Worm (Caenorhabditis elegans) whole organism, L4 larva: Measurements from ENCODE around the gene glr-7.

ENCODE experiments used
- R02D3.7 ChIP-seq: fragments of 150-350 bp; sonication (generic microtip); optimal IDR thresholded peaks from 3 replicates; lab custom pipeline; 2014; ENCODE audit warnings: missing biosample characterization, missing genetic modification characterization
- Y105C5A.15 ChIP-seq: fragments of 200-800 bp; sonication (Bioruptor generic); IDR thresholded peaks from 2 replicates; pipeline ENCODE4 v1.3.6; 2022; ENCODE audit warnings: missing genetic modification characterization, missing compliant biosample characterization
- ZK546.5 ChIP-seq, 2 experiments: sonication (generic microtip); optimal IDR thresholded peaks; 2 replicates each; lab custom pipeline; 2017; ENCODE audit warnings: missing biosample characterization in 2 of 2, missing genetic modification characterization in 2 of 2
- aha-1 ChIP-seq: fragments of 150-350 bp; peaks from one replicate; lab custom pipeline; 2014; ENCODE audit warnings: missing biosample characterization, missing genetic modification characterization
- ceh-28 ChIP-seq: fragments of 150-350 bp; optimal IDR thresholded peaks from 2 replicates; lab custom pipeline; 2014; ENCODE audit warnings: missing biosample characterization, missing genetic modification reagents, missing genetic modification characterization
- ceh-32 ChIP-seq: sonication (generic microtip); optimal IDR thresholded peaks from 2 replicates; lab custom pipeline; 2016; ENCODE audit warnings: mild to moderate bottlenecking, missing genetic modification characterization, missing compliant biosample characterization; ENCODE audit not compliant: poor library complexity
- ctbp-1 ChIP-seq: fragments of 200-800 bp; sonication (Bioruptor generic); IDR thresholded peaks from 2 replicates; pipeline ENCODE4 v1.3.6; 2022; ENCODE audit warnings: missing genetic modification reagents, missing genetic modification characterization, missing compliant biosample characterization
- daf-12 ChIP-seq: fragments of 150-350 bp; optimal IDR thresholded peaks from 2 replicates; lab custom pipeline; 2014; ENCODE audit warnings: missing biosample characterization, missing genetic modification reagents, missing genetic modification characterization
- daf-16 ChIP-seq, 3 experiments: sonication (generic microtip); optimal IDR thresholded peaks; 2 replicates each; lab custom pipeline; 2016 to 2017; ENCODE audit warnings: missing genetic modification characterization in 3 of 3, missing genetic modification reagents in 3 of 3, mild to moderate bottlenecking in 2 of 3, missing compliant biosample characterization in 2 of 3, missing biosample characterization in 1 of 3, moderate library complexity in 1 of 3
- daf-8 ChIP-seq: fragments of 200-800 bp; sonication (Bioruptor generic); IDR thresholded peaks from 2 replicates; pipeline ENCODE4 v1.3.6; 2022; ENCODE audit warnings: missing genetic modification characterization, missing compliant biosample characterization
- dmd-6 ChIP-seq: fragments of 200-800 bp; sonication (Bioruptor generic); IDR thresholded peaks from 2 replicates; pipeline ENCODE4 v1.3.6; 2022; ENCODE audit warnings: missing genetic modification reagents, missing genetic modification characterization, missing compliant biosample characterization
- dmd-8 ChIP-seq: fragments of 200-800 bp; sonication (Bioruptor generic); IDR thresholded peaks from 2 replicates; pipeline ENCODE4 v1.3.6; 2022; ENCODE audit warnings: missing genetic modification characterization, missing compliant biosample characterization
- dpl-1 ChIP-seq: fragments of 150-350 bp; optimal IDR thresholded peaks from 2 replicates; lab custom pipeline; 2014; ENCODE audit warnings: missing biosample characterization, missing genetic modification reagents, missing genetic modification characterization
- fkh-10 ChIP-seq: fragments of 150-350 bp; optimal IDR thresholded peaks from 2 replicates; lab custom pipeline; 2014; ENCODE audit warnings: missing biosample characterization, missing genetic modification reagents, missing genetic modification characterization
- hlh-11 ChIP-seq: fragments of 200-800 bp; sonication (Bioruptor generic); optimal IDR thresholded peaks from 2 replicates; lab custom pipeline; 2018; ENCODE audit warnings: mild to moderate bottlenecking, missing genetic modification characterization, missing compliant biosample characterization
- hlh-30 ChIP-seq: sonication (generic microtip); optimal IDR thresholded peaks from 2 replicates; lab custom pipeline; 2017; ENCODE audit warnings: antibody characterized with exemption, mild to moderate bottlenecking, missing genetic modification characterization, missing compliant biosample characterization; ENCODE audit not compliant: insufficient read depth
- hmg-1.1 ChIP-seq: fragments of 200-800 bp; sonication (Bioruptor generic); IDR thresholded peaks from 2 replicates; pipeline ENCODE4 v1.3.6; 2022; ENCODE audit warnings: missing genetic modification reagents, missing genetic modification characterization, missing compliant biosample characterization
- lin-1 ChIP-seq: fragments of 200-800 bp; sonication (Bioruptor generic); IDR thresholded peaks from 2 replicates; pipeline ENCODE4 v1.3.6; 2022; ENCODE audit warnings: missing genetic modification reagents, missing genetic modification characterization, missing compliant biosample characterization
- lin-29 ChIP-seq: fragments of 200-800 bp; sonication (Bioruptor generic); IDR thresholded peaks from 2 replicates; pipeline ENCODE4 v1.3.6; 2022; ENCODE audit warnings: missing genetic modification reagents, missing genetic modification characterization, missing compliant biosample characterization
- mdt-29 ChIP-seq: fragments of 200-800 bp; sonication (Bioruptor generic); IDR thresholded peaks from 2 replicates; pipeline ENCODE4 v1.3.6; 2022; ENCODE audit warnings: missing genetic modification reagents, missing genetic modification characterization, missing compliant biosample characterization
- mep-1 ChIP-seq: fragments of 150-350 bp; sonication (generic microtip); optimal IDR thresholded peaks from 3 replicates; lab custom pipeline; 2014; ENCODE audit warnings: missing biosample characterization, missing genetic modification characterization
- mxl-2 ChIP-seq: fragments of 200-800 bp; sonication (Bioruptor generic); conservative IDR thresholded peaks from 2 replicates; pipeline ENCODE4 v1.3.6; 2022; ENCODE audit warnings: missing genetic modification reagents, missing genetic modification characterization, missing compliant biosample characterization
- mxl-3 ChIP-seq: fragments of 200-800 bp; sonication (Bioruptor generic); optimal IDR thresholded peaks from 2 replicates; lab custom pipeline; 2018; ENCODE audit warnings: mild to moderate bottlenecking, missing genetic modification characterization, missing compliant biosample characterization
- nhr-10 ChIP-seq: fragments of 150-350 bp; optimal IDR thresholded peaks from 2 replicates; lab custom pipeline; 2014; ENCODE audit warnings: missing biosample characterization, missing genetic modification characterization
- nhr-25 ChIP-seq: sonication (generic microtip); optimal IDR thresholded peaks from 2 replicates; lab custom pipeline; 2017; ENCODE audit warnings: missing genetic modification characterization, mild to moderate bottlenecking, missing compliant biosample characterization, antibody characterized with exemption, moderate library complexity, borderline replicate concordance; ENCODE audit not compliant: insufficient read depth
- nhr-41 ChIP-seq: fragments of 200-800 bp; sonication (Bioruptor generic); IDR thresholded peaks from 2 replicates; pipeline ENCODE4 v1.3.6; 2022; ENCODE audit warnings: missing genetic modification reagents, missing genetic modification characterization, missing compliant biosample characterization
- nhr-48 ChIP-seq: sonication (generic microtip); optimal IDR thresholded peaks from 2 replicates; lab custom pipeline; 2016; ENCODE audit warnings: mild to moderate bottlenecking, missing genetic modification characterization, missing compliant biosample characterization
- sdz-12 ChIP-seq: fragments of 200-800 bp; sonication (Bioruptor generic); optimal IDR thresholded peaks from 2 replicates; lab custom pipeline; 2018; ENCODE audit warnings: mild to moderate bottlenecking, missing genetic modification characterization, missing compliant biosample characterization
- snpc-1.2 ChIP-seq: fragments of 200-800 bp; sonication (Bioruptor generic); IDR thresholded peaks from 2 replicates; pipeline ENCODE4 v1.3.6; 2022; ENCODE audit warnings: missing genetic modification reagents, missing genetic modification characterization, missing compliant biosample characterization
- tag-97 ChIP-seq: fragments of 200-800 bp; sonication (Bioruptor generic); IDR thresholded peaks from 2 replicates; pipeline ENCODE4 v1.3.6; 2022; ENCODE audit warnings: missing genetic modification characterization, missing compliant biosample characterization
- tra-1 ChIP-seq: fragments of 200-800 bp; sonication (Bioruptor generic); IDR thresholded peaks from 2 replicates; pipeline ENCODE4 v1.3.6; 2022; ENCODE audit warnings: missing genetic modification reagents, missing genetic modification characterization, missing compliant biosample characterization
- unc-130 ChIP-seq: sonication (generic microtip); optimal IDR thresholded peaks from 2 replicates; lab custom pipeline; 2016; ENCODE audit warnings: missing genetic modification reagents, missing genetic modification characterization, missing compliant biosample characterization
- unc-39 ChIP-seq: sonication (generic microtip); optimal IDR thresholded peaks from 2 replicates; lab custom pipeline; 2017; ENCODE audit warnings: missing biosample characterization, missing genetic modification characterization
- vab-7 ChIP-seq: fragments of 200-800 bp; sonication (Bioruptor generic); IDR thresholded peaks from 2 replicates; pipeline ENCODE4 v1.3.6; 2022; ENCODE audit warnings: missing genetic modification reagents, missing genetic modification characterization, missing compliant biosample characterization
- zag-1 ChIP-seq: fragments of 150-350 bp; optimal IDR thresholded peaks from 2 replicates; lab custom pipeline; 2014; ENCODE audit warnings: missing biosample characterization, missing genetic modification characterization
- zfp-3 ChIP-seq: fragments of 200-800 bp; sonication (Bioruptor generic); conservative IDR thresholded peaks from 2 replicates; pipeline ENCODE4 v1.3.6; 2022; ENCODE audit warnings: missing genetic modification reagents, missing genetic modification characterization, missing compliant biosample characterization

Gene glr-7

DNA sequence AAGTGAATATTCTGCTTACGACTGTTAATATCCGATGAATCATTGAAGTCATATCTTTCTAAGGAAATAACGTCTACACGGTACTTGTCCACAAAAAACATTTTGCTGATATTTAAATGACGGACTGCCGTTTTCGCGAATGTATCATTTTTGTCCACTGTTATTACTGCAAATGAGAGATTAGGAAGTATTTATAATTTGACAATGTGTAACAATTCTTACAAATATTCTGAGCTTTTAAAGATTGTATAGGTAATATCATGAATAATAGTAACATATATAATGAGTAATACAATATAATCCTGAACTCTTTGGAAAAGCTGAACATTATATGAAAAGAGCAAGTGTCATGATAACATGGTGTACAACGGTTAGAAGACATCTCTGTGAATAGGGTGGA, at the start of gene glr-7:
Gene glr-7, minus strand, starts transcription at position 101 of the 400 bp plus-strand sequence.
- no peak for TF ChIP-seq dmd-8
- TF ChIP-seq nhr-25 (tag; lab: Kevin White, UChicago): no peak
- no peak for TF ChIP-seq nhr-48 (tag; lab: Kevin White, UChicago)
- no peak for TF ChIP-seq unc-130
- no peak for TF ChIP-seq zag-1
- no peak for TF ChIP-seq Y105C5A.15 (GFP tag; lab: Robert Waterston, UW)
- TF ChIP-seq ZK546.5 (tag; optimal IDR thresholded peaks at IDR 0.05; lab: Kevin White, UChicago): no peak
- TF ChIP-seq hlh-30 (tag; lab: Kevin White, UChicago): no peak
- no peak for TF ChIP-seq nhr-10 (tag; lab: Kevin White, UChicago)
- TF ChIP-seq snpc-1.2 (GFP tag; lab: Robert Waterston, UW): no peak
- no peak for TF ChIP-seq ceh-32 (tag; lab: Kevin White, UChicago)
- no peak for TF ChIP-seq ceh-28 (tag; lab: Kevin White, UChicago)
- TF ChIP-seq tag-97 (GFP tag; lab: Robert Waterston, UW): no peak
- no peak for TF ChIP-seq daf-8 (GFP tag; lab: Robert Waterston, UW)
- TF ChIP-seq unc-39 (tag; lab: Kevin White, UChicago): no peak
- no peak for TF ChIP-seq daf-12 (tag; lab: Kevin White, UChicago)
- no peak for TF ChIP-seq mdt-29 (GFP tag; lab: Robert Waterston, UW)
- no peak for TF ChIP-seq lin-29

DNA sequence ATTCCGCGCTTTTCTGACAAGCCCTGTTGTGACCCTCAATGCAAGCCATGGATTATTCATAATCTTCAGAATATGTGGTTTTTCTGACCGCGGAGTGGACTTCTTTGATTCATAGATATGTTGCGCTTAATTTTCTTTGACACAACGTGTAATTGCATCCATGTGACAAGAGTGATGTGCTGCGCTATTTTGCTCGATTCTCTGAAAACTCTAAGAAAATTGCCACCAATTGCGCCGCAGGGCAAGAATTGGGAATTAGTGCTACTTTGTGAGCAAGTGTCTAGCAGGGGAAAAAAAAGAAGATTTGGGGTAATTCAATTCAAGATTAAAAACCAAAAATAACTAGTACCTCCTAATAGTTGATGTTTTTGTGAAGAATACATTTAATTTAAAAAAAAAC, 44.4 kb upstream of the glr-7 start:
- TF ChIP-seq nhr-41 (GFP tag; lab: Robert Waterston, UW) (no peak), ctbp-1 (GFP tag; lab: Robert Waterston, UW) (0 out of 2 replicates have a peak, but pooled peaks have one; percentile 29), nhr-10 (tag; lab: Kevin White, UChicago) (no peak), tra-1 (no peak), daf-16 (GFP tag; optimal IDR thresholded peaks at IDR 0.05; lab: Kevin White, UChicago) (no peak), daf-16 (tag; optimal IDR thresholded peaks at IDR 0.05; lab: Kevin White, UChicago) (no peak), lin-1 (GFP tag; lab: Robert Waterston, UW) (no peak)

DNA sequence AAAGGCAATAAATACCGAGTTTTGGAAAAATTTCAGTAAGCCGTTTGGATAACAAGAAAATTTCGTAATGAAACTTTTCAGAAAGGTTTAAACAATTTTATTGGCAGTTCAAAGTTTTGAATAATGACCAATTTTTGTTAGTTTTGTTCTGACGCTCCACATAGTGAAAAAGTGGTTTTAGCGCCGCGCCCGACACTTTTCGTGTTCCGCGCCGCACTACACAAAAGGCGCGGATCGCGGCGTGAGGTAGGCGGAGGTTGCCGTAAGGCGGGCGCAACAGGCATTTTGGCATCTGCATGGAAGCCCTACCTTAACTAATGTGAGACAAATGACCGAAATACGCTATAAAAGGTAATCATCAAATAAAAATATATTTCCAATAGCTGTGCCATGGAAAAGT, 42.1 kb upstream of the glr-7 start:
- TF ChIP-seq daf-8 (GFP tag; lab: Robert Waterston, UW) (no peak), snpc-1.2 (GFP tag; lab: Robert Waterston, UW) (no peak), ceh-28 (tag; lab: Kevin White, UChicago) (no peak)

DNA sequence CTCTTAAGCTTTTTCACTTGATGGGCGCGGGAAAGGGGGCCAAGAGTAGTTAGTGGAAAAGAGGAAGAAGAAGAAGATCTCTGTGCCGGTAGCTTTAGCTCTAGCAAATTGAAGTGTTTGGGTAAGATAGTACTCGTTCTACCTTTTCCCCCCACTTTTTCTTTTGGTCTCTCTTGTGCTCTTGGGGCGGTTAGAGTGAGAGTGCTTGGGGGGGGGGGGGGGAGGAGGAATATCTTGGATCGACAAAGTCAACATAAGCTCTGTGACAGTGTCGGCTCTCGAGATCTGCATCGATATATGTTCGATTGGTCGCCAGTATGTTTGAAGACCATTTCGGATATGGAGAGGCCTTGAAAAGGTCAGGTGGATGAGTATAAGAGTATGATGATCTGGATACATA, 40.1 kb upstream of the glr-7 start, which contains the start of gene fox-1:
Gene fox-1, minus strand, starts transcription at position 101 of the 400 bp plus-strand sequence.
- TF ChIP-seq hlh-11 (tag; lab: Kevin White, UChicago) (no peak), sdz-12 (GFP tag; lab: Kevin White, UChicago) (no peak), vab-7 (no peak), hmg-1.1 (GFP tag; lab: Robert Waterston, UW) (no peak), zfp-3 (GFP tag; lab: Robert Waterston, UW) (no peak), mxl-2 (GFP tag; lab: Robert Waterston, UW) (no peak), R02D3.7 (tag; lab: Kevin White, UChicago) (no peak), mep-1 (tag; lab: Kevin White, UChicago) (no peak), tra-1 (no peak)

DNA sequence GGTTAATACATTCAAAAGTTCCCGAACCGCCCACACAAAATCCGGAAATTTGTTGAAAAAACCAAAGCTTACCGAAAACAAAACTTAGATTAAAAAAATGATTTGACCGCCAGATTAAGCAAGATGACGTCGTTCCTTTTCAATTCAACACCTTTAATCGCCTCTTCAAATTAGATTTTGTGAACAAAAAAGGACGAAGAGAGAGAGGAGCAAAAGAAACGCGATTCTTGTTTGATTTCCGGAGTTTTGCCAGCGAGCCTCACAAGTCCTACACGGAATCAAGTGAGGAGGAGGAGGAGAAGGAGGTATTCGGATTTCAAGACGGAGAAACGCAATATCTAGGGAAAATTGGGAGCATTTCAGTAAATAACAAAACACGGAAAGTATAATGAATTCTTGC, 37.8 kb upstream of the glr-7 start:
- peak; percentile 83 for TF ChIP-seq fkh-10
- TF ChIP-seq aha-1 (tag; lab: Kevin White, UChicago): peak; percentile 14
- TF ChIP-seq mxl-3 (GFP tag; lab: Kevin White, UChicago): no peak
- TF ChIP-seq dpl-1: no peak
- TF ChIP-seq dmd-6 (GFP tag; lab: Robert Waterston, UW): no peak
